Worm (Caenorhabditis elegans): ENCODE results near the gene T16G12.4.

T16G12.4 gene

DNA sequence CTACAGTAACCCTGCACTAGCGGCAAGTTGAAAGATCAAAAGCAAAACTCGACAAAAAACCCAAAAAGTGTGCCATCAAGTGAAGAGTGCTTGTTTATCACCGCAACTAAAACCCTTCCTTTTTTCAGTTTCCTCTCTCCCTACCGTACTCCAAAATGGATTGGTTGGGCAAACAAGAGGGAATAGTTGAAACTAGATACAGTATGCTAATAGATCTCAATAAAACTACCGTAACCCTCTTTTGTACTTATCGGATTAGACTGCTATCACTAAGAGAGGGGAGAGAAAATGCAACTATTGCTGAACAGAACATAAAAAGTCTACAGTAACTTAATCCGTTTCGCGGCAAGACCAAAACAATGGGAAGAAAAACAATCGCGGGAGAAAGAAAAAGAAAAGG lies 37.8 kb downstream of the T16G12.4 start:
- TF ChIP-seq unc-62 (GFP tag; optimal IDR thresholded peaks at IDR 0.05): no peak

DNA sequence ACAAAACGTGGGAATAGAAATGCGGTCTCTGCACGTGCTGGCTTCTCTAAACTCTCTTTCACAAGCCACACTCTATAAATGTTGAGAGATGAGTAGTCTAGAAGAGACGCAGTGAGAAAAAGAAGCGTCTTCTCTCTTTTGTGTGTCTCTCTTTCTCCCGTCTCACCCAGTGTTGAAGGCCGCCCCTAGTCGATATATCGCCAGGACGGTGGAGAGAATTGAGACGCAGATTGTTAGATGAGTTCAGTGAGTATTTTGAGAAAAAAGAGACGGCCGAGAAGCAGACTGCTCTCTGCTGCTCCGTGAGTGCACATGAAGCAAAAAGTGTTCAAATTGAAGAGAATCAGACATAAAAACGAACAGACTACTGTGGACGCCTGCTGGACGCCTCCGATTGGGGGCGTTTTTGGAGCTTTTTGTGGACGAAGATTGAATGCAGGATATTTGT lies 38.9 kb downstream of the T16G12.4 start:
- no peak for TF ChIP-seq unc-62 (GFP tag; optimal IDR thresholded peaks at IDR 0.05)

DNA sequence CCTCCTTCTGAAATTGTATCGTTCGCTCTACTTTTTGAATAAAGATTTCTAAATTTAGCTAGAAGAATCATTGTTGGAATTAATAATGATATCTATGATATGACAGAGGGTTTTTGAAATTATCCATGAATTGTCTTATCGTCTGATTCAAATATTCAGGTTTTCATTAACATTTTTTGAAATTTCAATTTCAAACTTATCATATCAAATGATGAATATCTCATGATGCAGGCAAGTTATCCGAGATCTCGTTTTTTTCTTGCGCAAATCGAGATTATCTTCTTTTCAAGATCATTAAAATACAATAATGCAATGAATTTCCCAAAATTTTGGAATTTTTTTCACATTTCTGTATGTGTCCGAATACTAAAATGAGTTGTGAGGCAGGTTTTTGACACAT lies 40.4 kb downstream of the T16G12.4 start, which contains the start of gene spop-1:
spop-1 (minus strand) TSS at position 101 of the 400 bp plus-strand sequence.
- TF ChIP-seq unc-62 (GFP tag; optimal IDR thresholded peaks at IDR 0.05): no peak

DNA sequence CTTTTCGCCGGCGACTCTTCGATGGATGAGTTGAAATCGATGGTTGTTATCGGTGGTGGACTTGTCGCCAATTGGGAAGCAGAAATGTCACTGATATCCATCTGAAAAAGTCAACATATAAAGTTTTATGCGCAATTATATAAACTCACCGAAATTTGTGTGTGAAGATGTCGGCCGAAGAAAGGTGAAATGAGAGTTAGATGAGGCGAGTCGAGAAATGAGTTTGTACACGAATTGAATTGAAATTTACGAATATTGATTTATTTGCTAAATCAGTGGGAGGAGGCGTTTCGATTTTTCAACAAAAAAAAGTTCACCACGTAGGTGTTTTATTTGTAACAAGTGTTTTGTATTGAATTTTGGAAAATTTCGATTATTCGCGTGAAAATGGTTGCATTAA lies 43.7 kb downstream of the T16G12.4 start, which contains the start of gene kel-10:
kel-10 (minus strand) TSS at position 101 of the 400 bp plus-strand sequence.
- no peak for TF ChIP-seq unc-62 (GFP tag; optimal IDR thresholded peaks at IDR 0.05)

DNA sequence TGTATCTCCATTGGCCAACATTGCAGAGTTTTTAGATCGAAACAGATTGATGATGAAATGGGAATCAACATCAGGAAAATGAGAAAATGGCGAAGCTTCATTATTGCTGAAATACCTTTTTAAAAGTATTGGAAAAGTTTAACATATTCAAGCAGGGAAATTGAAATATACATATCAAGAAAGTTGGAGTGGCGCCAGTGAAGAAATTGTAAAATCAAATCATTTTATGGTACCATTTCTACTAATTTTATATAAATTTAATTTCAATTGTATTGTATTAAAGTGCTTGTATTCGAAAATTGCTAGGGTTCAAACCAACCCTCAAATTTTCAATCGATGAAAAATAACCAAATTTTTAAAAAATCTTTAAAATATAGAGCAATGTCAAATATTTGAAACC lies 48.8 kb downstream of the T16G12.4 start, which contains the start of gene srt-55:
srt-55 (minus strand) TSS at position 101 of the 400 bp plus-strand sequence.
- no peak for TF ChIP-seq unc-62 (GFP tag; optimal IDR thresholded peaks at IDR 0.05)
